Fruit fly (Drosophila melanogaster) whole organism, embryonic: ENCODE data around the gene msb1l.
A peak's percentile ranks its signal among the peaks of the same experiment; 100 is the strongest.

Source experiments
- Abd-B ChIP-seq: fragments of 200-800 bp; sonication (Bioruptor generic); optimal IDR thresholded peaks from 2 replicates; lab custom pipeline; 2018; ENCODE audit warnings: missing biosample characterization, mild to moderate bottlenecking, missing genetic modification characterization, moderate library complexity
- BtbVII ChIP-seq: fragments of 200-800 bp; sonication (Bioruptor generic); optimal IDR thresholded peaks from 3 replicates; lab custom pipeline; 2017; ENCODE audit warnings: missing biosample characterization, mild to moderate bottlenecking, missing genetic modification characterization
- CG11398 ChIP-seq: fragments of 200-800 bp; sonication (Bioruptor generic); optimal IDR thresholded peaks from 2 replicates; lab custom pipeline; 2016; ENCODE audit warnings: missing biosample characterization, missing genetic modification characterization
- CG1529 ChIP-seq: fragments of 200-800 bp; sonication (Bioruptor generic); optimal IDR thresholded peaks from 3 replicates; lab custom pipeline; 2018; ENCODE audit warnings: missing biosample characterization, missing genetic modification characterization
- CG1602 ChIP-seq: fragments of 200-800 bp; sonication (Bioruptor generic); optimal IDR thresholded peaks from 3 replicates; lab custom pipeline; 2016; ENCODE audit warnings: missing biosample characterization, missing genetic modification characterization
- CG2202 ChIP-seq: fragments of 200-800 bp; sonication (Bioruptor generic); optimal IDR thresholded peaks from 2 replicates; lab custom pipeline; 2018; ENCODE audit warnings: missing biosample characterization, mild to moderate bottlenecking, missing genetic modification characterization
- CG2712 ChIP-seq: fragments of 200-800 bp; optimal IDR thresholded peaks from 3 replicates; lab custom pipeline; 2019; ENCODE audit warnings: missing biosample characterization, mild to moderate bottlenecking, missing genetic modification characterization, moderate library complexity
- CG2875 ChIP-seq: fragments of 200-800 bp; sonication (Bioruptor generic); optimal IDR thresholded peaks from 2 replicates; lab custom pipeline; 2017; ENCODE audit warnings: missing biosample characterization, mild to moderate bottlenecking, missing genetic modification characterization, missing genetic modification reagents
- CG31224 ChIP-seq: fragments of 200-800 bp; sonication (Bioruptor generic); IDR thresholded peaks from 2 replicates; pipeline ENCODE4 v1.3.6; 2022; ENCODE audit warnings: missing biosample characterization, missing genetic modification characterization
- CG31441 ChIP-seq: fragments of 200-800 bp; sonication (Bioruptor generic); IDR thresholded peaks from 2 replicates; pipeline ENCODE4 v1.3.6; 2022; ENCODE audit warnings: missing biosample characterization, missing genetic modification characterization
- CG33557 ChIP-seq: fragments of 200-800 bp; sonication (Bioruptor generic); optimal IDR thresholded peaks from 2 replicates; lab custom pipeline; 2019; ENCODE audit warnings: missing biosample characterization, mild to moderate bottlenecking, missing genetic modification characterization, moderate library complexity
- CG34422 ChIP-seq: fragments of 200-800 bp; sonication (Bioruptor generic); IDR thresholded peaks from 3 replicates; pipeline ENCODE4 v1.3.6; 2022; ENCODE audit warnings: missing biosample characterization, missing genetic modification characterization
- CG7928 ChIP-seq: fragments of 200-800 bp; sonication (Bioruptor generic); optimal IDR thresholded peaks from 2 replicates; lab custom pipeline; 2017; ENCODE audit warnings: missing biosample characterization, mild to moderate bottlenecking, missing genetic modification characterization
- CG8290 ChIP-seq, 3 experiments: fragments of 200-800 bp; sonication (Bioruptor generic); optimal IDR thresholded peaks; 2 replicates each; lab custom pipeline; 2016 to 2019; ENCODE audit warnings: missing biosample characterization in 3 of 3, missing genetic modification characterization in 3 of 3, mild to moderate bottlenecking in 2 of 3, moderate library complexity in 1 of 3
- CG8359 ChIP-seq: fragments of 200-800 bp; sonication (Bioruptor generic); optimal IDR thresholded peaks from 2 replicates; lab custom pipeline; 2017; ENCODE audit warnings: missing biosample characterization, mild to moderate bottlenecking, missing genetic modification characterization, borderline replicate concordance
- CG9727 ChIP-seq: fragments of 200-800 bp; sonication (Bioruptor generic); optimal IDR thresholded peaks from 3 replicates; lab custom pipeline; 2017; ENCODE audit warnings: missing biosample characterization, mild to moderate bottlenecking, missing genetic modification characterization
- CrebB ChIP-seq: fragments of 200-800 bp; sonication (Bioruptor generic); optimal IDR thresholded peaks from 3 replicates; lab custom pipeline; 2018; ENCODE audit warnings: missing biosample characterization, mild to moderate bottlenecking, missing genetic modification characterization
- Deaf1 ChIP-seq: fragments of 200-800 bp; optimal IDR thresholded peaks from 3 replicates; lab custom pipeline; 2019; ENCODE audit warnings: missing biosample characterization, mild to moderate bottlenecking, missing genetic modification characterization, moderate library complexity
- Dp ChIP-seq: fragments of 200-800 bp; sonication (Bioruptor generic); optimal IDR thresholded peaks from 2 replicates; lab custom pipeline; 2018; ENCODE audit warnings: missing biosample characterization, mild to moderate bottlenecking, missing genetic modification characterization, moderate library complexity
- HHEX ChIP-seq: fragments of 200-800 bp; sonication (Bioruptor generic); optimal IDR thresholded peaks from 3 replicates; lab custom pipeline; 2017; ENCODE audit warnings: missing biosample characterization, mild to moderate bottlenecking, missing genetic modification characterization, missing genetic modification reagents
- Hmr ChIP-seq: fragments of 200-800 bp; sonication (Bioruptor generic); optimal IDR thresholded peaks from 3 replicates; lab custom pipeline; 2017; ENCODE audit warnings: mild to moderate bottlenecking, missing biosample characterization, missing genetic modification reagents, missing genetic modification characterization
- Hmx ChIP-seq: fragments of 200-800 bp; sonication (Bioruptor generic); optimal IDR thresholded peaks from 2 replicates; lab custom pipeline; 2016; ENCODE audit warnings: missing biosample characterization, missing genetic modification characterization
- Jarid2 ChIP-seq: fragments of 200-800 bp; sonication (Bioruptor generic); optimal IDR thresholded peaks from 3 replicates; lab custom pipeline; 2017; ENCODE audit warnings: mild to moderate bottlenecking, missing biosample characterization, missing genetic modification reagents, missing genetic modification characterization
- Lpt ChIP-seq: fragments of >200 bp; optimal IDR thresholded peaks from 2 replicates; lab custom pipeline; 2018; ENCODE audit warnings: missing biosample characterization, missing genetic modification characterization
- Meics ChIP-seq: fragments of 200-800 bp; sonication (Bioruptor generic); optimal IDR thresholded peaks from 2 replicates; lab custom pipeline; 2017; ENCODE audit warnings: missing biosample characterization, mild to moderate bottlenecking, missing genetic modification characterization
- Oli ChIP-seq: fragments of 200-800 bp; sonication (Bioruptor generic); optimal IDR thresholded peaks from 2 replicates; lab custom pipeline; 2018; ENCODE audit warnings: missing biosample characterization, mild to moderate bottlenecking, missing genetic modification characterization, moderate library complexity
- Sry-β ChIP-seq: fragments of 200-800 bp; sonication (Bioruptor generic); optimal IDR thresholded peaks from 2 replicates; lab custom pipeline; 2018; ENCODE audit warnings: missing biosample characterization, mild to moderate bottlenecking, missing genetic modification characterization, moderate library complexity
- Vsx1 ChIP-seq: fragments of 200-800 bp; sonication (Bioruptor generic); optimal IDR thresholded peaks from 2 replicates; lab custom pipeline; 2017; ENCODE audit warnings: missing biosample characterization, mild to moderate bottlenecking, missing genetic modification characterization, missing genetic modification reagents
- YL-1 ChIP-seq: fragments of 200-800 bp; sonication (Bioruptor generic); optimal IDR thresholded peaks from 3 replicates; lab custom pipeline; 2017; ENCODE audit warnings: missing biosample characterization, mild to moderate bottlenecking, missing genetic modification characterization
- ase ChIP-seq: fragments of 200-800 bp; sonication (Bioruptor generic); IDR thresholded peaks from 3 replicates; pipeline ENCODE4 v1.3.6; 2022; ENCODE audit warnings: missing biosample characterization, missing genetic modification characterization
- dimm ChIP-seq: fragments of 200-800 bp; sonication (Bioruptor generic); IDR thresholded peaks from 2 replicates; pipeline ENCODE4 v1.3.6; 2022; ENCODE audit warnings: missing biosample characterization, missing genetic modification characterization
- dm ChIP-seq: fragments of 200-800 bp; sonication (Bioruptor generic); optimal IDR thresholded peaks from 3 replicates; lab custom pipeline; 2016; ENCODE audit warnings: missing biosample characterization, missing genetic modification characterization
- ewg ChIP-seq: fragments of 200-800 bp; sonication (Bioruptor generic); optimal IDR thresholded peaks from 3 replicates; lab custom pipeline; 2017; ENCODE audit warnings: mild to moderate bottlenecking, missing biosample characterization, missing genetic modification reagents, missing genetic modification characterization
- fd96Cb ChIP-seq: fragments of 200-800 bp; sonication (Bioruptor generic); optimal IDR thresholded peaks from 2 replicates; lab custom pipeline; 2018; ENCODE audit warnings: missing biosample characterization, mild to moderate bottlenecking, missing genetic modification characterization, moderate library complexity
- fu2 ChIP-seq: fragments of 200-800 bp; sonication (Bioruptor generic); optimal IDR thresholded peaks from 2 replicates; lab custom pipeline; 2016; ENCODE audit warnings: missing biosample characterization, missing genetic modification characterization
- gem ChIP-seq: fragments of 200-800 bp; sonication (Bioruptor generic); optimal IDR thresholded peaks from 2 replicates; lab custom pipeline; 2019; ENCODE audit warnings: missing biosample characterization, mild to moderate bottlenecking, missing genetic modification characterization, moderate library complexity
- gsb ChIP-seq: fragments of 200-800 bp; sonication (Bioruptor generic); IDR thresholded peaks from 2 replicates; pipeline ENCODE4 v1.3.6; 2022; ENCODE audit warnings: missing biosample characterization, missing genetic modification characterization
- h ChIP-seq: fragments of >200 bp; optimal IDR thresholded peaks from 2 replicates; lab custom pipeline; 2017
- her ChIP-seq: fragments of 200-800 bp; sonication (Bioruptor generic); optimal IDR thresholded peaks from 2 replicates; lab custom pipeline; 2016; ENCODE audit warnings: missing biosample characterization, missing genetic modification characterization
- lmd ChIP-seq: fragments of 200-800 bp; sonication (Bioruptor generic); IDR thresholded peaks from 2 replicates; pipeline ENCODE4 v1.3.6; 2022; ENCODE audit warnings: missing biosample characterization, missing genetic modification characterization
- luna ChIP-seq: fragments of 200-800 bp; sonication (Bioruptor generic); optimal IDR thresholded peaks from 2 replicates; lab custom pipeline; 2016; ENCODE audit warnings: missing biosample characterization, missing genetic modification characterization
- mld ChIP-seq: fragments of 200-800 bp; sonication (Bioruptor generic); IDR thresholded peaks from 3 replicates; pipeline ENCODE4 v1.3.6; 2022; ENCODE audit warnings: missing biosample characterization, missing genetic modification characterization; ENCODE audit not compliant: partially characterized antibody
- peb ChIP-seq: fragments of 200-800 bp; sonication (Bioruptor generic); IDR thresholded peaks from 2 replicates; pipeline ENCODE4 v1.3.6; 2022; ENCODE audit warnings: missing biosample characterization, missing genetic modification characterization
- pho ChIP-seq: fragments of 200-800 bp; sonication (Bioruptor generic); optimal IDR thresholded peaks from 2 replicates; lab custom pipeline; 2016; ENCODE audit warnings: missing biosample characterization, missing genetic modification characterization
- rib ChIP-seq: fragments of 200-800 bp; sonication (Bioruptor generic); IDR thresholded peaks from 2 replicates; pipeline ENCODE4 v1.3.6; 2022; ENCODE audit warnings: missing biosample characterization, missing genetic modification characterization
- scrt ChIP-seq: fragments of 200-800 bp; sonication (Bioruptor generic); optimal IDR thresholded peaks from 2 replicates; lab custom pipeline; 2018; ENCODE audit warnings: missing biosample characterization, mild to moderate bottlenecking, missing genetic modification characterization, moderate library complexity
- sisA ChIP-seq: fragments of 200-800 bp; sonication (Bioruptor generic); IDR thresholded peaks from 2 replicates; pipeline ENCODE4 v1.3.6; 2022; ENCODE audit warnings: missing biosample characterization, missing genetic modification characterization
- sr ChIP-seq: fragments of 200-800 bp; sonication (Bioruptor generic); IDR thresholded peaks from 3 replicates; pipeline ENCODE4 v1.3.6; 2022; ENCODE audit warnings: missing biosample characterization, missing genetic modification characterization
- tin ChIP-seq: fragments of 200-800 bp; sonication (Bioruptor generic); optimal IDR thresholded peaks from 3 replicates; lab custom pipeline; 2016; ENCODE audit warnings: missing biosample characterization, missing genetic modification characterization
- vnd ChIP-seq: fragments of 200-800 bp; sonication (Bioruptor generic); IDR thresholded peaks from 3 replicates; pipeline ENCODE4 v1.3.6; 2022; ENCODE audit warnings: missing biosample characterization, missing genetic modification characterization; ENCODE audit not compliant: partially characterized antibody
- vvl ChIP-seq: fragments of 200-800 bp; sonication (Bioruptor generic); IDR thresholded peaks from 2 replicates; pipeline ENCODE4 v1.3.6; 2022; ENCODE audit warnings: missing biosample characterization, missing genetic modification characterization

msb1l gene

DNA sequence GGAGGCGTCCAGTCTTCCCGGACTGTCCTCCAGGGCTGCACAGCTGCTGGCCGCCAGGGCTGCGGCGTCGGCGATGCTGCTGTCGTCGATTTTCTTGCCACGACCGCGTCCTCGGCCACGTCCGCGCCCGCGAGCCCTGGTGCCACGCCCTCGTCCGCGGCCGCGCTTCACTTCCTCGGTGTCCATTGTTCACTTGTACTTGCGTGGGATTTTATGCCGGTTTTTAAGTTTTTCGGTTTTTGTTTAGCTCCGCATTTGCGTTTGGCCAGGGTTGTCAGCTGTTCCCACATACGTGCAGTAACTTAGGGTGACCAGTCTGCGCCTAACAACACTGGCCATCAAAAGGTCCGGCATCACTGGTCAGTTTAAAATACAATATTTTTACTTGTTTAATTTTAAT lies 4.7 kb downstream of the msb1l start, which contains the start of gene Hakai (continued):
- no peak for TF ChIP-seq Vsx1 (GFP tag; lab: Kevin White, UChicago)
- TF ChIP-seq lmd (GFP tag; lab: Robert Waterston, UW): peak; percentile 63
- TF ChIP-seq Dp (GFP tag; lab: Kevin White, UChicago): peak; percentile 73
- peak; percentile 71; the same call in 1 of the 3 replicates for TF ChIP-seq CG34422 (GFP tag; lab: Robert Waterston, UW)
- TF ChIP-seq luna (GFP tag; lab: Kevin White, UChicago): peak; percentile 25
- no peak for TF ChIP-seq mld
- peak; percentile 58 for TF ChIP-seq her
- TF ChIP-seq fd96Cb: peak; percentile 38
- TF ChIP-seq CG31224: peak; percentile 34; the same call in 1 of the 2 replicates
- peak; percentile 80 for TF ChIP-seq YL-1 (GFP tag; lab: Kevin White, UChicago)
- TF ChIP-seq Hmx (GFP tag; lab: Kevin White, UChicago): no peak
- TF ChIP-seq Jarid2 (GFP tag; lab: Kevin White, UChicago): no peak
- TF ChIP-seq CG31441 (GFP tag; lab: Robert Waterston, UW): peak; percentile 25; the same call in 1 of the 2 replicates
- no peak for TF ChIP-seq CG2875
- TF ChIP-seq peb (GFP tag; lab: Robert Waterston, UW): peak; percentile 51
- TF ChIP-seq BtbVII (GFP tag; lab: Kevin White, UChicago): no peak
- TF ChIP-seq tin: peak; percentile 70
- TF ChIP-seq sisA: peak; percentile 54
- no peak for TF ChIP-seq CG8359 (GFP tag; lab: Kevin White, UChicago)
- TF ChIP-seq pho (GFP tag; lab: Kevin White, UChicago): peak; percentile 49
- TF ChIP-seq CG7928 (GFP tag; lab: Kevin White, UChicago): peak; percentile 97
- TF ChIP-seq ase: no peak
- TF ChIP-seq CG11398 (GFP tag; lab: Kevin White, UChicago): peak; percentile 32
- TF ChIP-seq gem: peak; percentile 36
- peak; percentile 47 for TF ChIP-seq CG2712 (tag; lab: Kevin White, UChicago)
- no peak for TF ChIP-seq scrt
- peak; percentile 38; the same call in 1 of the 3 replicates for TF ChIP-seq vnd (GFP tag; lab: Robert Waterston, UW)
- TF ChIP-seq dm (GFP tag; lab: Kevin White, UChicago): peak; percentile 62
- no peak for TF ChIP-seq sr (GFP tag; lab: Robert Waterston, UW)
- no peak for TF ChIP-seq h (lab: Kevin White, UChicago)
- no peak for TF ChIP-seq Sry-β (GFP tag; lab: Kevin White, UChicago)
- no peak for TF ChIP-seq CG2202
- no peak for TF ChIP-seq Lpt (GFP tag; lab: Kevin White, UChicago)
- TF ChIP-seq Deaf1 (tag; lab: Kevin White, UChicago): no peak
- TF ChIP-seq Meics (GFP tag; lab: Kevin White, UChicago): peak; percentile 18
- TF ChIP-seq ewg: peak; percentile 14
- no peak for TF ChIP-seq rib
- TF ChIP-seq dimm (GFP tag; lab: Robert Waterston, UW): no peak
- peak; percentile 68 for TF ChIP-seq vvl (GFP tag; lab: Robert Waterston, UW)
- TF ChIP-seq Oli (tag; lab: Kevin White, UChicago): peak; percentile 16
- no peak for TF ChIP-seq CrebB (tag; lab: Kevin White, UChicago)
- TF ChIP-seq CG1602 (GFP tag; lab: Kevin White, UChicago): peak; percentile 37
- TF ChIP-seq CG33557 (GFP tag; lab: Kevin White, UChicago): no peak
- no peak for TF ChIP-seq CG1529 (GFP tag; lab: Kevin White, UChicago)
- peak; percentile 55 for TF ChIP-seq fu2
- peak; percentile 50 for TF ChIP-seq CG9727 (GFP tag; lab: Kevin White, UChicago)
- TF ChIP-seq Abd-B (GFP tag; lab: Kevin White, UChicago): peak; percentile 31
- TF ChIP-seq gsb (GFP tag; lab: Robert Waterston, UW): no peak
- TF ChIP-seq Hmr (GFP tag; lab: Kevin White, UChicago): peak; percentile 40
- peak; percentile 65 for TF ChIP-seq CG8290 (GFP tag; optimal IDR thresholded peaks at IDR 0.05; lab: Kevin White, UChicago)
- TF ChIP-seq CG8290 (tag; optimal IDR thresholded peaks at IDR 0.05; lab: Kevin White, UChicago): peak; percentile 5 to 54
- TF ChIP-seq HHEX (GFP tag; lab: Kevin White, UChicago): peak; percentile 32
